Fruit fly (Drosophila melanogaster) whole organism, embryonic: Measurements from ENCODE around the gene Lsp1alpha.

Source experiments
- ATbp ChIP-seq: fragments of 200-800 bp; sonication (Bioruptor generic); optimal IDR thresholded peaks from 2 replicates; lab custom pipeline; 2017; ENCODE audit warnings: missing biosample characterization, mild to moderate bottlenecking, missing genetic modification characterization, missing genetic modification reagents
- Antp ChIP-seq: fragments of 200-800 bp; sonication (Bioruptor generic); optimal IDR thresholded peaks from 3 replicates; lab custom pipeline; 2016; ENCODE audit warnings: missing biosample characterization, missing genetic modification characterization
- CG10267 ChIP-seq: fragments of 200-800 bp; sonication (Bioruptor generic); optimal IDR thresholded peaks from 2 replicates; lab custom pipeline; 2018; ENCODE audit warnings: missing biosample characterization, mild to moderate bottlenecking, missing genetic modification characterization, moderate library complexity
- CG11398 ChIP-seq: fragments of 200-800 bp; sonication (Bioruptor generic); optimal IDR thresholded peaks from 2 replicates; lab custom pipeline; 2016; ENCODE audit warnings: missing biosample characterization, missing genetic modification characterization
- CG12659 ChIP-seq: fragments of 200-800 bp; sonication (Bioruptor generic); optimal IDR thresholded peaks from 3 replicates; lab custom pipeline; 2017; ENCODE audit warnings: mild to moderate bottlenecking, missing biosample characterization, missing genetic modification reagents, missing genetic modification characterization
- CG15269 ChIP-seq: fragments of 200-800 bp; sonication (Bioruptor generic); optimal IDR thresholded peaks from 2 replicates; lab custom pipeline; 2018; ENCODE audit warnings: missing biosample characterization, mild to moderate bottlenecking, missing genetic modification characterization, moderate library complexity
- CG16815 ChIP-seq: fragments of 200-800 bp; sonication (Bioruptor generic); optimal IDR thresholded peaks from 3 replicates; lab custom pipeline; 2017; ENCODE audit warnings: missing biosample characterization, mild to moderate bottlenecking, missing genetic modification characterization
- CG17385 ChIP-seq: fragments of 200-800 bp; sonication (Bioruptor generic); optimal IDR thresholded peaks from 3 replicates; lab custom pipeline; 2018; ENCODE audit warnings: missing biosample characterization, mild to moderate bottlenecking, missing genetic modification characterization
- CG18011 ChIP-seq: fragments of 200-800 bp; sonication (Bioruptor generic); optimal IDR thresholded peaks from 2 replicates; lab custom pipeline; 2017; ENCODE audit warnings: missing biosample characterization, missing genetic modification characterization, mild to moderate bottlenecking, moderate library complexity, missing genotype
- CG2116 ChIP-seq: fragments of 200-800 bp; sonication (Bioruptor generic); optimal IDR thresholded peaks from 3 replicates; lab custom pipeline; 2018; ENCODE audit warnings: missing biosample characterization, mild to moderate bottlenecking, missing genetic modification characterization
- CG2199 ChIP-seq: fragments of 200-800 bp; sonication (Bioruptor generic); IDR thresholded peaks from 3 replicates; pipeline ENCODE4 v1.3.6; 2022; ENCODE audit warnings: missing biosample characterization, missing genetic modification characterization
- CG4854 ChIP-seq: fragments of 200-800 bp; sonication (Bioruptor generic); optimal IDR thresholded peaks from 2 replicates; lab custom pipeline; 2016; ENCODE audit warnings: missing biosample characterization, missing genetic modification characterization, inconsistent platforms
- CG7271 ChIP-seq: fragments of 200-800 bp; sonication (Bioruptor generic); optimal IDR thresholded peaks from 2 replicates; lab custom pipeline; 2018; ENCODE audit warnings: missing biosample characterization, mild to moderate bottlenecking, missing genetic modification characterization, moderate library complexity
- CG7372 ChIP-seq: fragments of 200-800 bp; sonication (Bioruptor generic); IDR thresholded peaks from 2 replicates; pipeline ENCODE4 v1.3.6; 2022; ENCODE audit warnings: missing biosample characterization, missing genetic modification characterization
- CG7928 ChIP-seq: fragments of 200-800 bp; sonication (Bioruptor generic); optimal IDR thresholded peaks from 2 replicates; lab custom pipeline; 2017; ENCODE audit warnings: missing biosample characterization, mild to moderate bottlenecking, missing genetic modification characterization
- Chrac-16 ChIP-seq: fragments of 200-800 bp; sonication (Bioruptor generic); optimal IDR thresholded peaks from 3 replicates; lab custom pipeline; 2016; ENCODE audit warnings: missing biosample characterization, missing genetic modification characterization
- Doc2 ChIP-seq: fragments of 200-800 bp; sonication (Bioruptor generic); IDR thresholded peaks from 2 replicates; pipeline ENCODE4 v1.3.6; 2022; ENCODE audit warnings: missing biosample characterization, missing genetic modification characterization
- ERR ChIP-seq: fragments of 200-800 bp; sonication (Bioruptor generic); optimal IDR thresholded peaks from 2 replicates; lab custom pipeline; 2016; ENCODE audit warnings: missing biosample characterization, missing genetic modification characterization
- Gug ChIP-seq: fragments of 200-800 bp; sonication (Bioruptor generic); IDR thresholded peaks from 4 replicates; pipeline ENCODE4 v1.3.6; 2022; ENCODE audit warnings: missing biosample characterization, missing genetic modification characterization
- H15 ChIP-seq: fragments of 200-800 bp; sonication (Bioruptor generic); IDR thresholded peaks from 3 replicates; pipeline ENCODE4 v1.3.6; 2022; ENCODE audit warnings: missing biosample characterization, missing genetic modification characterization
- HLH3B ChIP-seq: fragments of 200-800 bp; sonication (Bioruptor generic); IDR thresholded peaks from 2 replicates; pipeline ENCODE4 v1.3.6; 2022; ENCODE audit warnings: missing biosample characterization, missing genetic modification characterization
- HmgZ ChIP-seq: fragments of 200-800 bp; sonication (Bioruptor generic); optimal IDR thresholded peaks from 2 replicates; lab custom pipeline; 2018; ENCODE audit warnings: missing biosample characterization, mild to moderate bottlenecking, missing genetic modification characterization
- Hmx ChIP-seq: fragments of 200-800 bp; sonication (Bioruptor generic); optimal IDR thresholded peaks from 2 replicates; lab custom pipeline; 2016; ENCODE audit warnings: missing biosample characterization, missing genetic modification characterization
- Hr51 ChIP-seq, 2 experiments: fragments of 200-800 bp; sonication (Bioruptor generic); optimal IDR thresholded peaks; 2 replicates in 1 of 2; 3 replicates in 1 of 2; lab custom pipeline; 2016 to 2018; ENCODE audit warnings: missing biosample characterization in 2 of 2, missing genetic modification characterization in 2 of 2, mild to moderate bottlenecking in 1 of 2, moderate library complexity in 1 of 2
- Mad ChIP-seq: fragments of 200-800 bp; sonication (Bioruptor generic); optimal IDR thresholded peaks from 2 replicates; lab custom pipeline; 2016; ENCODE audit warnings: missing biosample characterization, missing genetic modification characterization
- Rfx ChIP-seq: fragments of 200-800 bp; sonication (Bioruptor generic); IDR thresholded peaks from 2 replicates; pipeline ENCODE4 v1.3.6; 2022; ENCODE audit warnings: missing biosample characterization, missing genetic modification characterization
- Six4 ChIP-seq: fragments of 200-800 bp; sonication (Bioruptor generic); optimal IDR thresholded peaks from 2 replicates; lab custom pipeline; 2016; ENCODE audit warnings: missing biosample characterization, missing genetic modification characterization
- Sox102F ChIP-seq: fragments of 200-800 bp; sonication (Bioruptor generic); optimal IDR thresholded peaks from 2 replicates; lab custom pipeline; 2018; ENCODE audit warnings: missing biosample characterization, mild to moderate bottlenecking, missing genetic modification characterization, moderate library complexity
- Stat92E ChIP-seq, 3 experiments: fragments of >200 bp in 2 of 3; fragments of 200-800 bp in 1 of 3; sonication (Bioruptor generic) in 1 of 3; optimal IDR thresholded peaks; 2 replicates each; lab custom pipeline; 2017 to 2019; ENCODE audit warnings: missing biosample characterization in 3 of 3, missing genetic modification characterization in 3 of 3, mild to moderate bottlenecking in 1 of 3, moderate library complexity in 1 of 3
- Xbp1 ChIP-seq: fragments of 200-800 bp; sonication (Bioruptor generic); optimal IDR thresholded peaks from 3 replicates; lab custom pipeline; 2016; ENCODE audit warnings: missing biosample characterization, mild to moderate bottlenecking, missing genetic modification characterization
- Xrp1 ChIP-seq: fragments of 200-800 bp; sonication (Bioruptor generic); IDR thresholded peaks from 2 replicates; pipeline ENCODE4 v1.3.6; 2022; ENCODE audit warnings: missing biosample characterization, missing genetic modification characterization
- dimm ChIP-seq: fragments of 200-800 bp; sonication (Bioruptor generic); IDR thresholded peaks from 2 replicates; pipeline ENCODE4 v1.3.6; 2022; ENCODE audit warnings: missing biosample characterization, missing genetic modification characterization
- dmrt99B ChIP-seq: fragments of 200-800 bp; sonication (Bioruptor generic); optimal IDR thresholded peaks from 2 replicates; lab custom pipeline; 2018; ENCODE audit warnings: missing biosample characterization, mild to moderate bottlenecking, missing genetic modification characterization, moderate library complexity
- dpn ChIP-seq, 2 experiments: fragments of 200-800 bp; sonication (Bioruptor generic); optimal IDR thresholded peaks; 3 replicates each; lab custom pipeline; 2016; ENCODE audit warnings: missing biosample characterization in 2 of 2, missing genetic modification characterization in 2 of 2
- exex ChIP-seq: fragments of 200-800 bp; sonication (Bioruptor generic); optimal IDR thresholded peaks from 4 replicates; lab custom pipeline; 2018; ENCODE audit warnings: missing biosample characterization, mild to moderate bottlenecking, missing genetic modification characterization, moderate library complexity
- hb ChIP-seq: fragments of 200-800 bp; sonication (Bioruptor generic); IDR thresholded peaks from 3 replicates; pipeline ENCODE4 v1.3.6; 2022; ENCODE audit warnings: missing biosample characterization, missing genetic modification characterization; ENCODE audit not compliant: partially characterized antibody
- insv ChIP-seq, 2 experiments: fragments of 200-800 bp; sonication (Bioruptor generic); optimal IDR thresholded peaks; 3 replicates each; lab custom pipeline; 2016 to 2018; ENCODE audit warnings: missing biosample characterization in 2 of 2, missing genetic modification characterization in 2 of 2
- klu ChIP-seq: fragments of 200-800 bp; sonication (Bioruptor generic); IDR thresholded peaks from 2 replicates; pipeline ENCODE4 v1.3.6; 2022; ENCODE audit warnings: missing biosample characterization, missing genetic modification characterization
- lab ChIP-seq: fragments of 200-800 bp; sonication (Bioruptor generic); optimal IDR thresholded peaks from 3 replicates; lab custom pipeline; 2017; ENCODE audit warnings: missing biosample characterization, missing genetic modification characterization, mild to moderate bottlenecking, moderate library complexity, missing genetic modification reagents
- nmo ChIP-seq: fragments of 200-800 bp; sonication (Bioruptor generic); optimal IDR thresholded peaks from 2 replicates; lab custom pipeline; 2018; ENCODE audit warnings: missing biosample characterization, mild to moderate bottlenecking, missing genetic modification characterization, moderate library complexity
- onecut ChIP-seq: fragments of 200-800 bp; sonication (Bioruptor generic); IDR thresholded peaks from 2 replicates; pipeline ENCODE4 v1.3.6; 2022; ENCODE audit warnings: missing biosample characterization, missing genetic modification characterization
- psq ChIP-seq: fragments of 200-800 bp; sonication (Bioruptor generic); optimal IDR thresholded peaks from 2 replicates; lab custom pipeline; 2017; ENCODE audit warnings: missing biosample characterization, missing genetic modification characterization
- salm ChIP-seq: fragments of 200-800 bp; sonication (Bioruptor generic); optimal IDR thresholded peaks from 2 replicates; lab custom pipeline; 2018; ENCODE audit warnings: missing biosample characterization, mild to moderate bottlenecking, missing genetic modification characterization
- sens-2 ChIP-seq: fragments of 200-800 bp; sonication (Bioruptor generic); IDR thresholded peaks from 2 replicates; pipeline ENCODE4 v1.3.6; 2022; ENCODE audit warnings: missing biosample characterization, missing genetic modification characterization
- slou ChIP-seq: fragments of 200-800 bp; sonication (Bioruptor generic); optimal IDR thresholded peaks from 3 replicates; lab custom pipeline; 2016; ENCODE audit warnings: missing biosample characterization, missing genetic modification characterization
- sr ChIP-seq: fragments of 200-800 bp; sonication (Bioruptor generic); IDR thresholded peaks from 3 replicates; pipeline ENCODE4 v1.3.6; 2022; ENCODE audit warnings: missing biosample characterization, missing genetic modification characterization
- sug ChIP-seq: fragments of 200-800 bp; optimal IDR thresholded peaks from 2 replicates; lab custom pipeline; 2019; ENCODE audit warnings: missing biosample characterization, mild to moderate bottlenecking, missing genetic modification characterization, moderate library complexity
- unc-4 ChIP-seq: fragments of 200-800 bp; sonication (Bioruptor generic); IDR thresholded peaks from 2 replicates; pipeline ENCODE4 v1.3.6; 2022; ENCODE audit warnings: missing biosample characterization, missing genetic modification characterization; ENCODE audit not compliant: partially characterized antibody
- vfl ChIP-seq: fragments of 200-800 bp; sonication (Bioruptor generic); optimal IDR thresholded peaks from 2 replicates; lab custom pipeline; 2016; ENCODE audit warnings: missing biosample characterization, missing genetic modification characterization
- vvl ChIP-seq: fragments of 200-800 bp; sonication (Bioruptor generic); IDR thresholded peaks from 2 replicates; pipeline ENCODE4 v1.3.6; 2022; ENCODE audit warnings: missing biosample characterization, missing genetic modification characterization
- wek ChIP-seq: fragments of 200-800 bp; sonication (Bioruptor generic); optimal IDR thresholded peaks from 3 replicates; lab custom pipeline; 2018; ENCODE audit warnings: missing biosample characterization, mild to moderate bottlenecking, missing genetic modification characterization, moderate library complexity

Lsp1alpha gene

DNA sequence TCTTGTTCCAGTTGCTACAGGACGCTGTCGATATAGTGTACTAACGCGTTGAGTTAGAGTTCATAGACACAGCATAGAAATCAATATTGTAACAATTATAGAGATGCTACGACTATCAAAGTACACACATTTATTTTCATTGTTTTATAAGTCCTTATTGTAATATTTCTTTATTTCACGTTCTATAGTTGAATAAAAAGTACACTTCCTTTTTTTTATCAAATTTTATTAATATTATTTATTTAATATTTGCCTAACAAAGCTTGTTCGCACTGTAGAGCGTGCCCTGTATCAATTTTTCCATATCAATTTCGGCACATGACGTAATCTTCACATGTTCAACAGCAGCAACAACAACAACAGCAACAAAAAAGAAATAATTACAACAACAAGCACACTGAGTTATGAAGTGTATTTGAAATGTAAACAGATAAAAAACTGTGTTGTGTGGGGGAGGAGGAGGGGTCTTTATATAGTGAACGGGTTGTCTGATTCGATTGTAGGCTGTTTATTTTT is 16.1 kb upstream of the Lsp1alpha start (continued):
- TF ChIP-seq insv (GFP tag; optimal IDR thresholded peaks at IDR 0.05; lab: Kevin White, UChicago) (peak in 1 of 2 experiments; percentile 58), CG11398 (no peak), vvl (GFP tag; lab: Robert Waterston, UW) (peak; percentile 80), klu (GFP tag; lab: Robert Waterston, UW) (peak; percentile 65; the same call in 1 of the 2 replicates), CG2116 (GFP tag; lab: Kevin White, UChicago) (peak; percentile 50), vfl (no peak), CG15269 (tag; lab: Kevin White, UChicago) (peak; percentile 92), Hmx (GFP tag; lab: Kevin White, UChicago) (no peak), nmo (GFP tag; lab: Kevin White, UChicago) (peak; percentile 89), salm (tag; lab: Kevin White, UChicago) (peak; percentile 74), Doc2 (GFP tag; lab: Robert Waterston, UW) (0 out of 2 replicates have a peak, but pooled peaks have one; percentile 7), Chrac-16 (GFP tag; lab: Kevin White, UChicago) (peak; percentile 58), ATbp (peak; percentile 11), CG7928 (GFP tag; lab: Kevin White, UChicago) (peak; percentile 20), unc-4 (GFP tag; lab: Robert Waterston, UW) (no peak), Xrp1 (peak; percentile 75; the same call in 1 of the 2 replicates), Six4 (GFP tag; lab: Kevin White, UChicago) (peak; percentile 59), HLH3B (GFP tag; lab: Robert Waterston, UW) (peak; percentile 72), CG16815 (GFP tag; lab: Kevin White, UChicago) (peak; percentile 55), Gug (GFP tag; lab: Robert Waterston, UW) (peak; percentile 55; the same call in 2 of the 4 replicates), slou (GFP tag; lab: Kevin White, UChicago) (peak; percentile 6), Antp (GFP tag; lab: Kevin White, UChicago) (peak; percentile 21), CG12659 (GFP tag; lab: Kevin White, UChicago) (peak; percentile 83), CG7271 (no peak), CG10267 (tag; lab: Kevin White, UChicago) (peak; percentile 72), Stat92E (GFP tag; optimal IDR thresholded peaks at IDR 0.05; lab: Kevin White, UChicago) (no peak), dpn (GFP tag; optimal IDR thresholded peaks at IDR 0.05; lab: Kevin White, UChicago) (peak; percentile 4 to 70), Xbp1 (GFP tag; lab: Kevin White, UChicago) (peak; percentile 70), H15 (GFP tag; lab: Robert Waterston, UW) (peak; percentile 53; the same call in 1 of the 3 replicates), ERR (no peak), wek (GFP tag; lab: Kevin White, UChicago) (no peak), CG2199 (GFP tag; lab: Robert Waterston, UW) (no peak), HmgZ (peak; percentile 30), CG18011 (no peak), sr (GFP tag; lab: Robert Waterston, UW) (no peak), CG4854 (no peak), Rfx (GFP tag; lab: Robert Waterston, UW) (peak; percentile 82)
- TF ChIP-seq, all 482 proteins: peak for 286

dm6 chrX:12480282-12480681 is 9.8 kb upstream of the Lsp1alpha start:
- TF ChIP-seq lab (GFP tag; lab: Kevin White, UChicago) (peak; percentile 20), Hr51 (GFP tag; optimal IDR thresholded peaks at IDR 0.05; lab: Kevin White, UChicago) (peak in 1 of 2 experiments; percentile 54), psq (GFP tag; lab: Kevin White, UChicago) (no peak), sug (peak; percentile 49), dmrt99B (peak; percentile 26), CG17385 (GFP tag; lab: Kevin White, UChicago) (peak; percentile 17), sens-2 (no peak), CG7372 (GFP tag; lab: Robert Waterston, UW) (peak; percentile 73), dimm (GFP tag; lab: Robert Waterston, UW) (no peak), Sox102F (GFP tag; lab: Kevin White, UChicago) (peak; percentile 20), exex (tag; lab: Kevin White, UChicago) (no peak), hb (GFP tag; lab: Robert Waterston, UW) (no peak), Mad (GFP tag; lab: Kevin White, UChicago) (no peak), onecut (GFP tag; lab: Robert Waterston, UW) (no peak)
